Fruit fly (Drosophila melanogaster) whole organism, embryonic: Measurements from ENCODE around the gene nxf2.

ENCODE experiments used
- Bgb ChIP-seq: fragments of 200-800 bp; sonication (Bioruptor generic); IDR thresholded peaks from 2 replicates; pipeline ENCODE4 v1.3.6; 2022; ENCODE audit warnings: missing biosample characterization, missing genetic modification characterization; ENCODE audit not compliant: partially characterized antibody
- Blimp-1 ChIP-seq: fragments of 200-800 bp; sonication (Bioruptor generic); optimal IDR thresholded peaks from 3 replicates; lab custom pipeline; 2018; ENCODE audit warnings: missing biosample characterization, missing genetic modification characterization, mild to moderate bottlenecking, moderate library complexity, missing genetic modification reagents
- CG10543 ChIP-seq: fragments of 200-800 bp; sonication (Bioruptor generic); optimal IDR thresholded peaks from 3 replicates; lab custom pipeline; 2017; ENCODE audit warnings: missing biosample characterization, mild to moderate bottlenecking, missing genetic modification characterization, moderate library complexity
- CG11093 ChIP-seq: fragments of 200-800 bp; sonication (Bioruptor generic); IDR thresholded peaks from 3 replicates; pipeline ENCODE4 v1.3.6; 2022; ENCODE audit warnings: missing biosample characterization, missing genetic modification characterization
- CG11560 ChIP-seq: fragments of 200-800 bp; sonication (Bioruptor generic); IDR thresholded peaks from 3 replicates; pipeline ENCODE4 v1.3.6; 2022; ENCODE audit warnings: missing biosample characterization, missing genetic modification characterization
- CG11696 ChIP-seq: fragments of 200-800 bp; sonication (Bioruptor generic); IDR thresholded peaks from 2 replicates; pipeline ENCODE4 v1.3.6; 2022; ENCODE audit warnings: missing biosample characterization, missing genetic modification characterization
- CG14014 ChIP-seq: fragments of 200-800 bp; sonication (Bioruptor generic); IDR thresholded peaks from 2 replicates; pipeline ENCODE4 v1.3.6; 2022; ENCODE audit warnings: missing biosample characterization, missing genetic modification characterization
- CG14667 ChIP-seq: fragments of 200-800 bp; sonication (Bioruptor generic); IDR thresholded peaks from 2 replicates; pipeline ENCODE4 v1.3.6; 2022; ENCODE audit warnings: missing biosample characterization, missing genetic modification characterization
- CG14860 ChIP-seq: fragments of 200-800 bp; sonication (Bioruptor generic); IDR thresholded peaks from 3 replicates; pipeline ENCODE4 v1.3.6; 2022; ENCODE audit warnings: missing biosample characterization, missing genetic modification characterization; ENCODE audit not compliant: partially characterized antibody
- CG1603 ChIP-seq: fragments of 200-800 bp; sonication (Bioruptor generic); optimal IDR thresholded peaks from 2 replicates; lab custom pipeline; 2019; ENCODE audit warnings: missing biosample characterization, mild to moderate bottlenecking, missing genetic modification characterization, moderate library complexity
- CG16863 ChIP-seq: fragments of 200-800 bp; sonication (Bioruptor generic); optimal IDR thresholded peaks from 3 replicates; lab custom pipeline; 2016; ENCODE audit warnings: missing biosample characterization, missing genetic modification characterization
- CG17829 ChIP-seq: fragments of 200-800 bp; optimal IDR thresholded peaks from 2 replicates; lab custom pipeline; 2019; ENCODE audit warnings: missing biosample characterization, mild to moderate bottlenecking, missing genetic modification characterization, moderate library complexity
- CG1792 ChIP-seq: fragments of 200-800 bp; sonication (Bioruptor generic); optimal IDR thresholded peaks from 2 replicates; lab custom pipeline; 2016; ENCODE audit warnings: missing biosample characterization, missing genetic modification characterization
- CG18011 ChIP-seq: fragments of 200-800 bp; sonication (Bioruptor generic); optimal IDR thresholded peaks from 2 replicates; lab custom pipeline; 2017; ENCODE audit warnings: missing biosample characterization, missing genetic modification characterization, mild to moderate bottlenecking, moderate library complexity, missing genotype
- CG18619 ChIP-seq: fragments of 200-800 bp; sonication (Bioruptor generic); optimal IDR thresholded peaks from 3 replicates; lab custom pipeline; 2017; ENCODE audit warnings: missing biosample characterization, mild to moderate bottlenecking, missing genetic modification characterization
- CG30403 ChIP-seq: fragments of 200-800 bp; sonication (Bioruptor generic); optimal IDR thresholded peaks from 3 replicates; lab custom pipeline; 2016; ENCODE audit warnings: missing biosample characterization, missing genetic modification characterization
- CG32532 ChIP-seq: fragments of 200-800 bp; sonication (Bioruptor generic); IDR thresholded peaks from 2 replicates; pipeline ENCODE4 v1.3.6; 2022; ENCODE audit warnings: missing biosample characterization, missing genetic modification characterization
- CG34422 ChIP-seq: fragments of 200-800 bp; sonication (Bioruptor generic); IDR thresholded peaks from 3 replicates; pipeline ENCODE4 v1.3.6; 2022; ENCODE audit warnings: missing biosample characterization, missing genetic modification characterization
- CG4707 ChIP-seq: fragments of 200-800 bp; sonication (Bioruptor generic); optimal IDR thresholded peaks from 2 replicates; lab custom pipeline; 2018; ENCODE audit warnings: missing biosample characterization, mild to moderate bottlenecking, missing genetic modification characterization, moderate library complexity
- CG6272 ChIP-seq: fragments of 200-800 bp; sonication (Bioruptor generic); IDR thresholded peaks from 2 replicates; pipeline ENCODE4 v1.3.6; 2022; ENCODE audit warnings: missing biosample characterization, missing genetic modification characterization
- CG9932 ChIP-seq: fragments of 200-800 bp; sonication (Bioruptor generic); IDR thresholded peaks from 2 replicates; pipeline ENCODE4 v1.3.6; 2022; ENCODE audit warnings: missing biosample characterization, missing genetic modification characterization
- Dip2 ChIP-seq: fragments of 200-800 bp; sonication (Bioruptor generic); IDR thresholded peaks from 2 replicates; pipeline ENCODE4 v1.3.6; 2022; ENCODE audit warnings: missing biosample characterization, missing genetic modification characterization
- Dp ChIP-seq: fragments of 200-800 bp; sonication (Bioruptor generic); optimal IDR thresholded peaks from 2 replicates; lab custom pipeline; 2018; ENCODE audit warnings: missing biosample characterization, mild to moderate bottlenecking, missing genetic modification characterization, moderate library complexity
- E2f2 ChIP-seq: fragments of 200-800 bp; sonication (Bioruptor generic); IDR thresholded peaks from 2 replicates; pipeline ENCODE4 v1.3.6; 2022; ENCODE audit warnings: missing biosample characterization, missing genetic modification characterization
- Ets65A ChIP-seq: fragments of 200-800 bp; sonication (Bioruptor generic); peaks from one replicate; lab custom pipeline; 2016; ENCODE audit warnings: missing biosample characterization, missing genetic modification characterization
- Hmr ChIP-seq: fragments of 200-800 bp; sonication (Bioruptor generic); optimal IDR thresholded peaks from 3 replicates; lab custom pipeline; 2017; ENCODE audit warnings: mild to moderate bottlenecking, missing biosample characterization, missing genetic modification reagents, missing genetic modification characterization
- Lhr ChIP-seq: fragments of 200-800 bp; sonication (Bioruptor generic); optimal IDR thresholded peaks from 3 replicates; lab custom pipeline; 2017; ENCODE audit warnings: mild to moderate bottlenecking, missing biosample characterization, missing genetic modification reagents, missing genetic modification characterization
- MBD-R2 ChIP-seq: fragments of 200-800 bp; sonication (Bioruptor generic); IDR thresholded peaks from 2 replicates; pipeline ENCODE4 v1.3.6; 2022; ENCODE audit warnings: missing biosample characterization, missing genetic modification characterization
- MESR4 ChIP-seq: fragments of 200-800 bp; sonication (Bioruptor generic); optimal IDR thresholded peaks from 2 replicates; lab custom pipeline; 2018; ENCODE audit warnings: missing biosample characterization, mild to moderate bottlenecking, missing genetic modification characterization, moderate library complexity
- Neu2 ChIP-seq: fragments of 200-800 bp; sonication (Bioruptor generic); optimal IDR thresholded peaks from 3 replicates; lab custom pipeline; 2016; ENCODE audit warnings: missing biosample characterization, missing genetic modification characterization, borderline replicate concordance
- Opbp ChIP-seq: fragments of 200-800 bp; sonication (Bioruptor generic); IDR thresholded peaks from 3 replicates; pipeline ENCODE4 v1.3.6; 2022; ENCODE audit warnings: missing biosample characterization, missing genetic modification characterization; ENCODE audit not compliant: partially characterized antibody
- Ptx1 ChIP-seq: fragments of 200-800 bp; sonication (Bioruptor generic); IDR thresholded peaks from 2 replicates; pipeline ENCODE4 v1.3.6; 2022; ENCODE audit warnings: missing biosample characterization, missing genetic modification characterization
- Scr ChIP-seq: fragments of 200-800 bp; sonication (Bioruptor generic); IDR thresholded peaks from 2 replicates; pipeline ENCODE4 v1.3.6; 2022; ENCODE audit warnings: missing biosample characterization, missing genetic modification characterization; ENCODE audit not compliant: partially characterized antibody
- Xrp1 ChIP-seq: fragments of 200-800 bp; sonication (Bioruptor generic); IDR thresholded peaks from 2 replicates; pipeline ENCODE4 v1.3.6; 2022; ENCODE audit warnings: missing biosample characterization, missing genetic modification characterization
- amos ChIP-seq: fragments of 200-800 bp; sonication (Bioruptor generic); IDR thresholded peaks from 2 replicates; pipeline ENCODE4 v1.3.6; 2022; ENCODE audit warnings: missing biosample characterization, missing genetic modification characterization; ENCODE audit not compliant: partially characterized antibody
- ase ChIP-seq: fragments of 200-800 bp; sonication (Bioruptor generic); IDR thresholded peaks from 3 replicates; pipeline ENCODE4 v1.3.6; 2022; ENCODE audit warnings: missing biosample characterization, missing genetic modification characterization
- bbx ChIP-seq: fragments of 200-800 bp; sonication (Bioruptor generic); IDR thresholded peaks from 2 replicates; pipeline ENCODE4 v1.3.6; 2022; ENCODE audit warnings: missing biosample characterization, missing genetic modification characterization; ENCODE audit not compliant: partially characterized antibody
- chif ChIP-seq, 2 experiments: fragments of 200-800 bp; sonication (Bioruptor generic); optimal IDR thresholded peaks; 3 replicates each; lab custom pipeline; 2016; ENCODE audit warnings: missing biosample characterization in 2 of 2, missing genetic modification characterization in 2 of 2
- gcm2 ChIP-seq: fragments of 200-800 bp; sonication (Bioruptor generic); optimal IDR thresholded peaks from 2 replicates; lab custom pipeline; 2016; ENCODE audit warnings: missing biosample characterization, missing genetic modification characterization
- knrl ChIP-seq: fragments of 200-800 bp; sonication (Bioruptor generic); IDR thresholded peaks from 3 replicates; pipeline ENCODE4 v1.3.6; 2022; ENCODE audit warnings: missing biosample characterization, missing genetic modification characterization; ENCODE audit not compliant: partially characterized antibody
- lmd ChIP-seq: fragments of 200-800 bp; sonication (Bioruptor generic); IDR thresholded peaks from 2 replicates; pipeline ENCODE4 v1.3.6; 2022; ENCODE audit warnings: missing biosample characterization, missing genetic modification characterization
- nom ChIP-seq: fragments of 200-800 bp; sonication (Bioruptor generic); optimal IDR thresholded peaks from 2 replicates; lab custom pipeline; 2017; ENCODE audit warnings: missing biosample characterization, missing genetic modification characterization, mild to moderate bottlenecking, moderate library complexity, missing genetic modification reagents
- pan ChIP-seq, 4 experiments: fragments of >200 bp in 3 of 4; fragments of 200-800 bp in 1 of 4; sonication (Bioruptor generic) in 1 of 4; optimal IDR thresholded peaks in 3 of 4; IDR thresholded peaks in 1 of 4; 2 replicates each; pipeline versions ENCODE4 v1.3.6 to Lab custom; 2017 to 2022; ENCODE audit warnings: missing biosample characterization in 2 of 4, missing genetic modification characterization in 2 of 4, mixed read lengths in 1 of 4
- sob ChIP-seq: fragments of 200-800 bp; sonication (Bioruptor generic); IDR thresholded peaks from 2 replicates; pipeline ENCODE4 v1.3.6; 2022; ENCODE audit warnings: missing biosample characterization, missing genetic modification characterization
- stwl ChIP-seq: fragments of 200-800 bp; sonication (Bioruptor generic); optimal IDR thresholded peaks from 3 replicates; lab custom pipeline; 2018; ENCODE audit warnings: missing biosample characterization, mild to moderate bottlenecking, missing genetic modification characterization, moderate library complexity
- unpg ChIP-seq: fragments of 200-800 bp; sonication (Bioruptor generic); optimal IDR thresholded peaks from 3 replicates; lab custom pipeline; 2018; ENCODE audit warnings: missing biosample characterization, mild to moderate bottlenecking, missing genetic modification characterization, moderate library complexity
- vvl ChIP-seq: fragments of 200-800 bp; sonication (Bioruptor generic); IDR thresholded peaks from 2 replicates; pipeline ENCODE4 v1.3.6; 2022; ENCODE audit warnings: missing biosample characterization, missing genetic modification characterization

nxf2 gene

DNA sequence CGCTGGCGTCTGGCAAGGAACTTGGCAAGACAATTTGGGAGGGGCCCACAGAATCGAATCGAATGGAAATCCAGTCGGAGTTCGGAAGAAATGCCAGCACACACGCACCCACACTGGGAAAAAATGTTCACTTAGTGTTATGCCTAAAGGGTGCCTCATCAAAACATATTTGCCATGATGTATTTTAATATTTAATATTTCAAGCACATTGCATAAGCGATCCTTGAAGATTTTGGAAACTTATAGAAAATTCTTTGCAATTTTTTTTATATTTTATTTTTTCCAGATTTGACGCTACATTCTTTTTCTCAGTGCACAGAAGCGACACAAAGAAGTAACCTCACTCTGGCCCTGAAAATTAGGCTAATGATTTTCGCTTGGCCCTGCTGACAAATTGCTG is 14.0 kb downstream of the nxf2 start (continued):
- TF ChIP-seq CG10543 (GFP tag; lab: Kevin White, UChicago) (no peak), CG18619 (no peak), gcm2 (GFP tag; lab: Kevin White, UChicago) (no peak), Hmr (GFP tag; lab: Kevin White, UChicago) (no peak), chif (GFP tag; optimal IDR thresholded peaks at IDR 0.05; lab: Kevin White, UChicago) (no peak), Ptx1 (GFP tag; lab: Robert Waterston, UW) (peak; percentile 23; the same call in 1 of the 2 replicates), CG11560 (tag; lab: Robert Waterston, UW) (no peak), MESR4 (GFP tag; lab: Kevin White, UChicago) (no peak), nom (GFP tag; lab: Kevin White, UChicago) (no peak), CG11093 (GFP tag; lab: Robert Waterston, UW) (no peak), Blimp-1 (GFP tag; lab: Kevin White, UChicago) (peak; percentile 19), CG14667 (no peak), CG18011 (GFP tag; lab: Kevin White, UChicago) (no peak)

DNA sequence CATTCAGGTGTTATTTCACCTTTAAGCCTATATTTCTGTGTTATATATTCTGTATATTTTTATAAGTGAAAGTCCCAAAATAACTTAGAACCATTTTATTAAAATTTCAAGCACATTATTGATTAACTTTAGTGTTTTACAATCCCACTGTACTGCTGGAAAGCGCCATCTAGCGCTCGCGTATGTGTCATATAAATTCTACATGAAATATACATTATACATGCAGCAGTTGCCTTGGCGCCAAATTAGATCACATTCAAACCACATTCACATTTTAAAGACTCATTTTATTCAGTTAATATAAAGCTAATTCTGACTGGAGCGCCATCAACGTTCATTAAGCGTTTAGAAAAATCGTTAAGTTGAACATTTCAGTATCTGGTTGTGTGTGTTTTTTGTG is 16.7 kb downstream of the nxf2 start:
- no peak for TF ChIP-seq CG1792
- TF ChIP-seq lmd (GFP tag; lab: Robert Waterston, UW): peak; percentile 4; the same call in 1 of the 2 replicates
- no peak for TF ChIP-seq MBD-R2 (GFP tag; lab: Robert Waterston, UW)
- TF ChIP-seq pan (optimal IDR thresholded peaks at IDR 0.05; lab: Kevin White, UChicago): no peak
- TF ChIP-seq pan (GFP tag; optimal IDR thresholded peaks at IDR 0.05 in 1 of 2, IDR thresholded peaks at IDR 0.05 in 1 of 2): peak in 1 of 2 experiments; percentile 28
- no peak for TF ChIP-seq CG14860 (GFP tag; lab: Robert Waterston, UW)
- TF ChIP-seq Dp (GFP tag; lab: Kevin White, UChicago): peak; percentile 83
- peak; percentile 94 for TF ChIP-seq Dip2 (GFP tag; lab: Robert Waterston, UW)
- TF ChIP-seq Bgb (GFP tag; lab: Robert Waterston, UW): peak; percentile 54
- TF ChIP-seq CG11696: no peak
- TF ChIP-seq Xrp1: peak; percentile 15; the same call in 1 of the 2 replicates
- TF ChIP-seq Neu2 (GFP tag; lab: Kevin White, UChicago): no peak
- no peak for TF ChIP-seq CG18619
- peak; percentile 49; the same call in 1 of the 2 replicates for TF ChIP-seq CG32532 (GFP tag; lab: Robert Waterston, UW)
- 0 out of 2 replicates have a peak, but pooled peaks have one; percentile 8 for TF ChIP-seq Scr
- TF ChIP-seq CG9932: peak; percentile 3; the same call in 1 of the 2 replicates
- no peak for TF ChIP-seq CG6272 (GFP tag; lab: Robert Waterston, UW)
- TF ChIP-seq E2f2 (GFP tag; lab: Robert Waterston, UW): peak; percentile 92
- peak; percentile 15 for TF ChIP-seq CG17829 (tag; lab: Kevin White, UChicago)
- peak; percentile 25 for TF ChIP-seq Hmr (GFP tag; lab: Kevin White, UChicago)
- peak; percentile 21; the same call in 1 of the 3 replicates for TF ChIP-seq knrl (GFP tag; lab: Robert Waterston, UW)
- peak; percentile 35 for TF ChIP-seq CG1603 (tag; lab: Kevin White, UChicago)
- TF ChIP-seq CG4707 (GFP tag; lab: Kevin White, UChicago): peak; percentile 96
- 0 out of 2 replicates have a peak, but pooled peaks have one; percentile 15 for TF ChIP-seq sob (GFP tag; lab: Robert Waterston, UW)
- no peak for TF ChIP-seq ase (GFP tag; lab: Robert Waterston, UW)
- TF ChIP-seq CG16863 (GFP tag; lab: Kevin White, UChicago): no peak
- peak; percentile 23 for TF ChIP-seq CG30403 (GFP tag; lab: Kevin White, UChicago)
- 0 out of 2 replicates have a peak, but pooled peaks have one; percentile 6 for TF ChIP-seq CG14014 (GFP tag; lab: Robert Waterston, UW)
- peak; percentile 19 for TF ChIP-seq Lhr
- peak; percentile 33; the same call in 1 of the 2 replicates for TF ChIP-seq bbx (GFP tag; lab: Robert Waterston, UW)
- 0 out of 3 replicates have a peak, but pooled peaks have one; percentile 8 for TF ChIP-seq Opbp (GFP tag; lab: Robert Waterston, UW)
- TF ChIP-seq unpg (GFP tag; lab: Kevin White, UChicago): peak; percentile 1
- peak; percentile 34 for TF ChIP-seq stwl (tag; lab: Kevin White, UChicago)
- peak; percentile 7; the same call in 1 of the 3 replicates for TF ChIP-seq CG34422 (GFP tag; lab: Robert Waterston, UW)
- peak; percentile 15 for TF ChIP-seq Ets65A
- peak; percentile 54; the same call in 1 of the 2 replicates for TF ChIP-seq amos (GFP tag; lab: Robert Waterston, UW)
- TF ChIP-seq vvl (GFP tag; lab: Robert Waterston, UW): 0 out of 2 replicates have a peak, but pooled peaks have one; percentile 6
